Fruit fly (Drosophila melanogaster) whole organism, embryonic: ENCODE measurements around the gene nmdyn-D6.

ENCODE experiments used
- Atf-2 ChIP-seq: fragments of 200-800 bp; sonication (Bioruptor generic); optimal IDR thresholded peaks from 2 replicates; lab custom pipeline; 2016; ENCODE audit warnings: missing biosample characterization, missing genetic modification characterization
- BEAF-32 ChIP-seq: fragments of 200-800 bp; sonication (Bioruptor generic); optimal IDR thresholded peaks from 3 replicates; lab custom pipeline; 2017; ENCODE audit warnings: missing biosample characterization, missing genetic modification characterization, mild to moderate bottlenecking, moderate library complexity, missing genetic modification reagents
- CG10543 ChIP-seq: fragments of 200-800 bp; sonication (Bioruptor generic); optimal IDR thresholded peaks from 3 replicates; lab custom pipeline; 2017; ENCODE audit warnings: missing biosample characterization, mild to moderate bottlenecking, missing genetic modification characterization, moderate library complexity
- CG11560 ChIP-seq: fragments of 200-800 bp; sonication (Bioruptor generic); IDR thresholded peaks from 3 replicates; pipeline ENCODE4 v1.3.6; 2022; ENCODE audit warnings: missing biosample characterization, missing genetic modification characterization
- CG1233 ChIP-seq: fragments of 200-800 bp; sonication (Bioruptor generic); optimal IDR thresholded peaks from 4 replicates; lab custom pipeline; 2018; ENCODE audit warnings: missing biosample characterization, mild to moderate bottlenecking, missing genetic modification characterization
- CG15073 ChIP-seq: fragments of 200-800 bp; sonication (Bioruptor generic); optimal IDR thresholded peaks from 2 replicates; lab custom pipeline; 2016; ENCODE audit warnings: missing biosample characterization, missing genetic modification characterization
- CG15601 ChIP-seq: fragments of 200-800 bp; sonication (Bioruptor generic); optimal IDR thresholded peaks from 3 replicates; lab custom pipeline; 2019; ENCODE audit warnings: missing biosample characterization, mild to moderate bottlenecking, missing genetic modification characterization, moderate library complexity
- CG17328 ChIP-seq: fragments of 200-800 bp; sonication (Bioruptor generic); IDR thresholded peaks from 2 replicates; pipeline ENCODE4 v1.3.6; 2022; ENCODE audit warnings: missing biosample characterization, missing genetic modification characterization
- CG18599 ChIP-seq: fragments of 200-800 bp; sonication (Bioruptor generic); optimal IDR thresholded peaks from 3 replicates; lab custom pipeline; 2017; ENCODE audit warnings: missing biosample characterization, missing genetic modification characterization, mild to moderate bottlenecking, moderate library complexity, missing genetic modification reagents
- CG33213 ChIP-seq: fragments of 200-800 bp; sonication (Bioruptor generic); optimal IDR thresholded peaks from 3 replicates; lab custom pipeline; 2016; ENCODE audit warnings: missing biosample characterization, missing genetic modification characterization
- CG4617 ChIP-seq: fragments of 200-800 bp; sonication (Bioruptor generic); optimal IDR thresholded peaks from 3 replicates; lab custom pipeline; 2016; ENCODE audit warnings: missing biosample characterization, missing genetic modification characterization, borderline replicate concordance
- CG8290 ChIP-seq, 3 experiments: fragments of 200-800 bp; sonication (Bioruptor generic); optimal IDR thresholded peaks; 2 replicates each; lab custom pipeline; 2016 to 2019; ENCODE audit warnings: missing biosample characterization in 3 of 3, missing genetic modification characterization in 3 of 3, mild to moderate bottlenecking in 2 of 3, moderate library complexity in 1 of 3
- CG8359 ChIP-seq: fragments of 200-800 bp; sonication (Bioruptor generic); optimal IDR thresholded peaks from 2 replicates; lab custom pipeline; 2017; ENCODE audit warnings: missing biosample characterization, mild to moderate bottlenecking, missing genetic modification characterization, borderline replicate concordance
- CG8765 ChIP-seq: fragments of 200-800 bp; sonication (Bioruptor generic); IDR thresholded peaks from 2 replicates; pipeline ENCODE4 v1.3.6; 2022; ENCODE audit warnings: missing biosample characterization, missing genetic modification characterization
- CTCF ChIP-seq: fragments of 200-800 bp; sonication (Bioruptor generic); optimal IDR thresholded peaks from 2 replicates; lab custom pipeline; 2017; ENCODE audit warnings: missing biosample characterization, mild to moderate bottlenecking, missing genetic modification characterization, moderate library complexity
- Deaf1 ChIP-seq: fragments of 200-800 bp; optimal IDR thresholded peaks from 3 replicates; lab custom pipeline; 2019; ENCODE audit warnings: missing biosample characterization, mild to moderate bottlenecking, missing genetic modification characterization, moderate library complexity
- Dek ChIP-seq: fragments of 200-800 bp; sonication (Bioruptor generic); optimal IDR thresholded peaks from 3 replicates; lab custom pipeline; 2019; ENCODE audit warnings: missing biosample characterization, mild to moderate bottlenecking, missing genetic modification characterization, moderate library complexity
- Dip2 ChIP-seq: fragments of 200-800 bp; sonication (Bioruptor generic); IDR thresholded peaks from 2 replicates; pipeline ENCODE4 v1.3.6; 2022; ENCODE audit warnings: missing biosample characterization, missing genetic modification characterization
- Hsf ChIP-seq: fragments of 200-800 bp; sonication (Bioruptor generic); optimal IDR thresholded peaks from 3 replicates; lab custom pipeline; 2016; ENCODE audit warnings: missing biosample characterization, missing genetic modification characterization
- Lim3 ChIP-seq: fragments of 200-800 bp; sonication (Bioruptor generic); IDR thresholded peaks from 2 replicates; pipeline ENCODE4 v1.3.6; 2022; ENCODE audit warnings: missing biosample characterization, missing genetic modification characterization
- MTF-1 ChIP-seq: fragments of 200-800 bp; sonication (Bioruptor generic); optimal IDR thresholded peaks from 2 replicates; lab custom pipeline; 2018; ENCODE audit warnings: missing biosample characterization, mild to moderate bottlenecking, missing genetic modification characterization, borderline replicate concordance
- Optix ChIP-seq: fragments of 200-800 bp; sonication (Bioruptor generic); IDR thresholded peaks from 3 replicates; pipeline ENCODE4 v1.3.6; 2022; ENCODE audit warnings: missing biosample characterization, missing genetic modification characterization
- Spps ChIP-seq: fragments of 200-800 bp; sonication (Bioruptor generic); optimal IDR thresholded peaks from 2 replicates; lab custom pipeline; 2018; ENCODE audit warnings: missing biosample characterization, mild to moderate bottlenecking, missing genetic modification characterization
- dmrt11E ChIP-seq: fragments of 200-800 bp; sonication (Bioruptor generic); optimal IDR thresholded peaks from 3 replicates; lab custom pipeline; 2018; ENCODE audit warnings: missing biosample characterization, mild to moderate bottlenecking, missing genetic modification characterization, moderate library complexity
- dmrt99B ChIP-seq: fragments of 200-800 bp; sonication (Bioruptor generic); optimal IDR thresholded peaks from 2 replicates; lab custom pipeline; 2018; ENCODE audit warnings: missing biosample characterization, mild to moderate bottlenecking, missing genetic modification characterization, moderate library complexity
- fd64A ChIP-seq: fragments of 200-800 bp; sonication (Bioruptor generic); optimal IDR thresholded peaks from 3 replicates; lab custom pipeline; 2018; ENCODE audit warnings: missing biosample characterization, mild to moderate bottlenecking, missing genetic modification characterization
- gcm2 ChIP-seq: fragments of 200-800 bp; sonication (Bioruptor generic); optimal IDR thresholded peaks from 2 replicates; lab custom pipeline; 2016; ENCODE audit warnings: missing biosample characterization, missing genetic modification characterization
- gsb ChIP-seq: fragments of 200-800 bp; sonication (Bioruptor generic); IDR thresholded peaks from 2 replicates; pipeline ENCODE4 v1.3.6; 2022; ENCODE audit warnings: missing biosample characterization, missing genetic modification characterization
- gt ChIP-seq: fragments of 200-800 bp; sonication (Bioruptor generic); IDR thresholded peaks from 2 replicates; pipeline ENCODE4 v1.3.6; 2022; ENCODE audit warnings: missing biosample characterization, missing genetic modification characterization
- jigr1 ChIP-seq: fragments of 200-800 bp; sonication (Bioruptor generic); IDR thresholded peaks from 3 replicates; pipeline ENCODE4 v1.3.6; 2022; ENCODE audit warnings: missing biosample characterization, missing genetic modification characterization
- nerfin-2 ChIP-seq: fragments of 200-800 bp; sonication (Bioruptor generic); IDR thresholded peaks from 2 replicates; pipeline ENCODE4 v1.3.6; 2022; ENCODE audit warnings: missing biosample characterization, missing genetic modification characterization; ENCODE audit not compliant: partially characterized antibody
- pan ChIP-seq, 4 experiments: fragments of >200 bp in 3 of 4; fragments of 200-800 bp in 1 of 4; sonication (Bioruptor generic) in 1 of 4; optimal IDR thresholded peaks in 3 of 4; IDR thresholded peaks in 1 of 4; 2 replicates each; pipeline versions ENCODE4 v1.3.6 to Lab custom; 2017 to 2022; ENCODE audit warnings: missing biosample characterization in 2 of 4, missing genetic modification characterization in 2 of 4, mixed read lengths in 1 of 4
- phol ChIP-seq: fragments of 200-800 bp; sonication (Bioruptor generic); optimal IDR thresholded peaks from 3 replicates; lab custom pipeline; 2018; ENCODE audit warnings: missing biosample characterization, mild to moderate bottlenecking, missing genetic modification characterization, moderate library complexity
- pzg ChIP-seq: fragments of 200-800 bp; sonication (Bioruptor generic); optimal IDR thresholded peaks from 3 replicates; lab custom pipeline; 2018; ENCODE audit warnings: missing biosample characterization, mild to moderate bottlenecking, missing genetic modification characterization, moderate library complexity
- schlank ChIP-seq: fragments of 200-800 bp; sonication (Bioruptor generic); optimal IDR thresholded peaks from 2 replicates; lab custom pipeline; 2018; ENCODE audit warnings: missing biosample characterization, mild to moderate bottlenecking, missing genetic modification characterization
- stwl ChIP-seq: fragments of 200-800 bp; sonication (Bioruptor generic); optimal IDR thresholded peaks from 3 replicates; lab custom pipeline; 2018; ENCODE audit warnings: missing biosample characterization, mild to moderate bottlenecking, missing genetic modification characterization, moderate library complexity
- tio ChIP-seq: fragments of 200-800 bp; sonication (Bioruptor generic); optimal IDR thresholded peaks from 2 replicates; lab custom pipeline; 2017; ENCODE audit warnings: missing biosample characterization, missing genetic modification characterization, inconsistent platforms
- toy ChIP-seq: fragments of 200-800 bp; sonication (Bioruptor generic); IDR thresholded peaks from 2 replicates; pipeline ENCODE4 v1.3.6; 2022; ENCODE audit warnings: missing biosample characterization, missing genetic modification characterization

Gene nmdyn-D6

dm6 chrX:14580359-14580961 lies 3.0 kb upstream of the nmdyn-D6 start, which contains the start of gene CG14414 (continued):
- TF ChIP-seq toy (GFP tag; lab: Robert Waterston, UW) (no peak), fd64A (no peak), gcm2 (no peak), nerfin-2 (GFP tag; lab: Robert Waterston, UW) (peak; percentile 58), phol (tag; lab: Kevin White, UChicago) (peak; percentile 54), schlank (tag; lab: Kevin White, UChicago) (no peak), BEAF-32 (GFP tag; lab: Kevin White, UChicago) (peak; percentile 91), Hsf (peak; percentile 31), gsb (GFP tag; lab: Robert Waterston, UW) (no peak), MTF-1 (no peak), tio (GFP tag; lab: Kevin White, UChicago) (no peak), Spps (tag; lab: Kevin White, UChicago) (no peak), Atf-2 (GFP tag; lab: Kevin White, UChicago) (no peak), CG15073 (GFP tag; lab: Kevin White, UChicago) (no peak), CG17328 (GFP tag; lab: Robert Waterston, UW) (no peak), Dek (no peak), CG8359 (GFP tag; lab: Kevin White, UChicago) (no peak), CG33213 (GFP tag; lab: Kevin White, UChicago) (peak; percentile 50), CG10543 (no peak), dmrt99B (no peak), gt (GFP tag; lab: Robert Waterston, UW) (no peak), pzg (peak; percentile 86), jigr1 (GFP tag; lab: Robert Waterston, UW) (no peak), CG11560 (tag; lab: Robert Waterston, UW) (no peak), CG8765 (no peak), CG18599 (GFP tag; lab: Kevin White, UChicago) (no peak), Lim3 (no peak), CG4617 (GFP tag; lab: Kevin White, UChicago) (peak; percentile 84)
- TF ChIP-seq, all 482 proteins: peak for 121

- peak; percentile 48 for TF ChIP-seq Deaf1 (tag; lab: Kevin White, UChicago)
- TF ChIP-seq CG8290 (GFP tag; optimal IDR thresholded peaks at IDR 0.05; lab: Kevin White, UChicago): peak; percentile 54
- no peak for TF ChIP-seq CG8290 (tag; optimal IDR thresholded peaks at IDR 0.05; lab: Kevin White, UChicago)
- TF ChIP-seq CG1233 (GFP tag; lab: Kevin White, UChicago): no peak
- peak; percentile 30; the same call in 1 of the 2 replicates for TF ChIP-seq Dip2 (GFP tag; lab: Robert Waterston, UW)
- TF ChIP-seq CTCF (GFP tag; lab: Kevin White, UChicago): peak; percentile 86
- TF ChIP-seq jigr1 (GFP tag; lab: Robert Waterston, UW): no peak
- no peak for TF ChIP-seq dmrt11E (tag; lab: Kevin White, UChicago)
- TF ChIP-seq CG15601 (tag; lab: Kevin White, UChicago): no peak
- TF ChIP-seq pan (optimal IDR thresholded peaks at IDR 0.05; lab: Kevin White, UChicago): no peak
- TF ChIP-seq pan (GFP tag; optimal IDR thresholded peaks at IDR 0.05 in 1 of 2, IDR thresholded peaks at IDR 0.05 in 1 of 2): no peak
- TF ChIP-seq Optix (GFP tag; lab: Robert Waterston, UW): no peak
- TF ChIP-seq stwl: peak; percentile 3
Measured at dm6 chrX:14585263-14585662, 1.8 kb downstream of the nmdyn-D6 start.
